Worm (Caenorhabditis elegans): ENCODE data around the gene pgp-6.

DNA sequence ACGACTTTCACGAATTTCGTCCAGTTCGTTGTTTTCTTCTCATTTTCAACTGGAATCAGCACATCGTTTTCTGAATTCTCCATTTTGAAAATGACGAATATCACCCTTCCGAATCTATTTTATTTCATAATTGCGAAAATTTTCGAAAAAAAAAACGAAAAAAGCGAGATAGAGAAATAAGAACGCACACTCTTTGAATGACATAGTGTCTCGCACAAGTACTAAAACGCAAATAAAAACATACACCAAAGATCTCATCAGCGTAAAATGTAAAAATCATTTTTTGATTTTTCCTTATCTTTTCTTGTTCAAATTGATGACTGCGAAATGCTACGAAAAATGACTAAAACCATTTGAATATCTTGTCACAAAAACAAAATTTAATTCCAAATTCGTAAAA, 12.9 kb downstream of the pgp-6 start, which contains the start of gene pgp-8:
- TF ChIP-seq zag-1 (tag; optimal IDR thresholded peaks at IDR 0.05) (no peak), nhr-12 (tag; optimal IDR thresholded peaks at IDR 0.05) (no peak), unc-62 (GFP tag; optimal IDR thresholded peaks at IDR 0.05) (no peak), sem-4 (tag; optimal IDR thresholded peaks at IDR 0.05) (no peak), nhr-25 (tag; optimal IDR thresholded peaks at IDR 0.05) (no peak), nhr-10 (tag; optimal IDR thresholded peaks at IDR 0.05) (no peak), sma-3 (GFP tag; optimal IDR thresholded peaks at IDR 0.05) (no peak)
